Worm (Caenorhabditis elegans): Measurements from ENCODE around the gene K02E11.4.

Gene K02E11.4

ce11 chrV:14248025-14248424 is at the start of gene K02E11.4:
TSS of gene K02E11.4 (minus strand) at chrV:14248125.
- no peak for TF ChIP-seq hlh-30 (tag; optimal IDR thresholded peaks at IDR 0.05; ENCODE audit: insufficient read depth)

DNA sequence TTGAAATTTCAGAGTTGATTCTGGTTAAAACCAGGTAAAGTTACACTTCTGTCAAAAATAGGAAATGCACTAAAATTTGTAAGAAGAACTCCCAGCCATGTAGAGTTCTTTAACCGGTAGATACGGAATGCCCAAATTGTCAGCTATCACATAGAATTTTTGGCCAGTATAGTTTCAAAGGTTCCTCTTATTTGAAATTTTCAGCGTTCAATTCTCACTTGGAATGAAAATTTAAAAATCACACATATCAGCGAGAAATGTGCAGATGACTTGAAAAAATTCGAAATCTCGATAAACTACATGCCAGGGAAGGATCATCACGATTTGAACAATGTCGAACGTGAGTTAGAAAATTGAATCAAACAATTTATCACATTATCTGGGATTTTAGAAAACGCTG is 48.6 kb upstream of the K02E11.4 start, which contains the start of gene F14D7.3:
Gene F14D7.3 (plus strand): TSS at position 301 of the 400 bp plus-strand sequence.
- TF ChIP-seq C08G9.2 (tag; optimal IDR thresholded peaks at IDR 0.05), result no peak
- no peak for TF ChIP-seq odd-2 (tag; optimal IDR thresholded peaks at IDR 0.05)
- TF ChIP-seq npax-4 (tag; optimal IDR thresholded peaks at IDR 0.05), result no peak
- TF ChIP-seq elt-4 (tag; optimal IDR thresholded peaks at IDR 0.05), result no peak
- TF ChIP-seq hlh-15 (tag; optimal IDR thresholded peaks at IDR 0.05), result no peak
- no peak for TF ChIP-seq ceh-45 (GFP tag; IDR thresholded peaks at IDR 0.05)
- TF ChIP-seq lin-11 (tag; optimal IDR thresholded peaks at IDR 0.05), result no peak
- no peak for TF ChIP-seq hlh-30 (tag; optimal IDR thresholded peaks at IDR 0.05; ENCODE audit: insufficient read depth)
- no peak for TF ChIP-seq mec-3 (tag; optimal IDR thresholded peaks at IDR 0.05; ENCODE audit: borderline replicate concordance)
- no peak for TF ChIP-seq ceh-30 (tag; optimal IDR thresholded peaks at IDR 0.05)
- no peak for TF ChIP-seq K02D7.2 (tag; optimal IDR thresholded peaks at IDR 0.05)
- no peak for TF ChIP-seq T23F11.4 (GFP tag; optimal IDR thresholded peaks at IDR 0.05)
- TF ChIP-seq hlh-6 (tag; optimal IDR thresholded peaks at IDR 0.05), result no peak
- TF ChIP-seq pha-4 (tag; optimal IDR thresholded peaks at IDR 0.05), result no peak
- no peak for TF ChIP-seq ceh-6 (GFP tag; optimal IDR thresholded peaks at IDR 0.05)
- no peak for TF ChIP-seq fax-1 (tag; optimal IDR thresholded peaks at IDR 0.05)

ce11 chrV:14294396-14294795 is 46.5 kb upstream of the K02E11.4 start, which contains the start of gene F14D7.9:
TSS of gene F14D7.9 (plus strand) at chrV:14294696.
- no peak for TF ChIP-seq ref-2 (tag; optimal IDR thresholded peaks at IDR 0.05)
- no peak for TF ChIP-seq elt-4 (tag; optimal IDR thresholded peaks at IDR 0.05)
- TF ChIP-seq ceh-9 (tag; optimal IDR thresholded peaks at IDR 0.05), result no peak
- TF ChIP-seq ahr-1 (tag; optimal IDR thresholded peaks at IDR 0.05), result no peak
- TF ChIP-seq lin-11 (tag; optimal IDR thresholded peaks at IDR 0.05), result no peak

DNA sequence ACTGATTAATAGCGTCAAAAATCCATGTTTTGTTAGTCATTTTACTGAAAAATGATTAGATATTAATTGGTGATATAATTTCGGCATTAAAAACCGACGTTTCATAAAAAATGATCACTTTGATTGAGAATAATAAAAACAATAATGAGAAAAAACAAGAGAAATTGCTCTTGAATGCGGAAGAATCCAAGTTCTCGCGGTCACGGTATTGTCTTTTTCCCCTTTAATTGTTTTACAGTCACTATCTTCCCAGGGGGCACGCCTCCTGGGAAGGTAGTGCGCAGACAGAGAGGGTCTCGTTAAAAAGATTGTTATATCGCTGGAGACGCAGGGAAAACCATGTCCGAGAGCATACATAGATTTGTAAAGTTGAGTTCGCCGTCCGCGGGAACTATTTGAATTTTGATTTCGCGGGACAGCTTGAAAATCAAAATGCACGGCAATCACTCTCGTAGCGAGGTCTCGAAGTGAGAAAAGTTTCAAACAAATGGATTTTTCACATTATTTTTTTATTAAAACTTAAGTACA is 45.8 kb upstream of the K02E11.4 start, which contains the start of gene F14D7.2:
Gene F14D7.2 (minus strand): TSS at position 51 of the 528 bp plus-strand sequence.
- TF ChIP-seq pha-4 (tag; optimal IDR thresholded peaks at IDR 0.05) (no peak), ceh-14 (tag; optimal IDR thresholded peaks at IDR 0.05) (no peak), nhr-11 (tag; optimal IDR thresholded peaks at IDR 0.05) (no peak), C08G9.2 (tag; optimal IDR thresholded peaks at IDR 0.05) (no peak), unc-86 (tag; optimal IDR thresholded peaks at IDR 0.05) (no peak), pax-1 (tag; optimal IDR thresholded peaks at IDR 0.05) (no peak), nhr-232 (tag; optimal IDR thresholded peaks at IDR 0.05) (no peak), pros-1 (tag; optimal IDR thresholded peaks at IDR 0.05) (no peak), tbx-2 (tag; optimal IDR thresholded peaks at IDR 0.05) (no peak), syd-9 (tag; optimal IDR thresholded peaks at IDR 0.05) (no peak)

- TF ChIP-seq elt-2 (tag; optimal IDR thresholded peaks at IDR 0.05) (no peak), ama-1 (optimal IDR thresholded peaks at IDR 0.05) (no peak), sox-2 (GFP tag; IDR thresholded peaks at IDR 0.05) (no peak), pag-3 (tag; optimal IDR thresholded peaks at IDR 0.05; ENCODE audit: borderline replicate concordance) (no peak), ceh-9 (tag; optimal IDR thresholded peaks at IDR 0.05) (no peak), ceh-30 (tag; optimal IDR thresholded peaks at IDR 0.05) (no peak), eyg-1 (tag; optimal IDR thresholded peaks at IDR 0.05) (no peak), mec-3 (tag; optimal IDR thresholded peaks at IDR 0.05; ENCODE audit: borderline replicate concordance) (no peak), C08G9.2 (tag; optimal IDR thresholded peaks at IDR 0.05) (no peak), lim-6 (tag; optimal IDR thresholded peaks at IDR 0.05) (no peak), ztf-16 (tag; optimal IDR thresholded peaks at IDR 0.05) (no peak), ceh-18 (tag; optimal IDR thresholded peaks at IDR 0.05) (no peak), hlh-30 (tag; optimal IDR thresholded peaks at IDR 0.05; ENCODE audit: insufficient read depth) (no peak)
Observed at ce11 chrV:14290636-14291035, 42.7 kb upstream of the K02E11.4 start, which contains the start of gene F14D7.18. TSS of gene F14D7.18 (minus strand) at chrV:14290736.
